Fruit fly (Drosophila melanogaster) whole organism, pupa: ENCODE data around the gene fw.
A peak's percentile ranks its signal among the peaks of the same experiment; 100 is the strongest.

Experiments used
- CG10348 ChIP-seq: fragments of 200-800 bp; sonication (Bioruptor generic); IDR thresholded peaks from 2 replicates; pipeline ENCODE4 v1.3.6; 2022; ENCODE audit warnings: missing biosample characterization, missing genetic modification characterization
- CG12605 ChIP-seq: fragments of 200-800 bp; sonication (Bioruptor generic); IDR thresholded peaks from 2 replicates; pipeline ENCODE4 v1.3.6; 2022; ENCODE audit warnings: missing biosample characterization, missing genetic modification characterization
- CG13204 ChIP-seq: fragments of 200-800 bp; sonication (Bioruptor generic); optimal IDR thresholded peaks from 2 replicates; lab custom pipeline; 2018; ENCODE audit warnings: missing biosample characterization, mild to moderate bottlenecking, missing genetic modification characterization, moderate library complexity
- CG14655 ChIP-seq: fragments of 200-800 bp; sonication (Bioruptor generic); optimal IDR thresholded peaks from 3 replicates; lab custom pipeline; 2017; ENCODE audit warnings: mild to moderate bottlenecking, missing biosample characterization, missing genetic modification reagents, missing genetic modification characterization
- CG15710 ChIP-seq: fragments of 200-800 bp; sonication (Bioruptor generic); optimal IDR thresholded peaks from 2 replicates; lab custom pipeline; 2018; ENCODE audit warnings: missing biosample characterization, mild to moderate bottlenecking, missing genetic modification characterization, moderate library complexity
- CG17806 ChIP-seq: fragments of 200-800 bp; sonication (Bioruptor generic); optimal IDR thresholded peaks from 2 replicates; lab custom pipeline; 2018; ENCODE audit warnings: missing biosample characterization, mild to moderate bottlenecking, missing genetic modification characterization, moderate library complexity
- CG32121 ChIP-seq: fragments of 200-800 bp; sonication (Bioruptor generic); IDR thresholded peaks from 2 replicates; pipeline ENCODE4 v1.3.6; 2022; ENCODE audit warnings: missing biosample characterization, missing genetic modification characterization
- CG34367 ChIP-seq: fragments of 200-800 bp; sonication (Bioruptor generic); optimal IDR thresholded peaks from 2 replicates; lab custom pipeline; 2018; ENCODE audit warnings: missing biosample characterization, mild to moderate bottlenecking, missing genetic modification characterization
- CG4496 ChIP-seq: fragments of 200-800 bp; sonication (Bioruptor generic); IDR thresholded peaks from 3 replicates; pipeline ENCODE4 v1.3.6; 2022; ENCODE audit warnings: missing biosample characterization, missing genetic modification characterization
- CG8159 ChIP-seq: fragments of 200-800 bp; sonication (Bioruptor generic); optimal IDR thresholded peaks from 3 replicates; lab custom pipeline; 2018; ENCODE audit warnings: missing biosample characterization, mild to moderate bottlenecking, missing genetic modification characterization, moderate library complexity
- CG8301 ChIP-seq: fragments of 200-800 bp; sonication (Bioruptor generic); optimal IDR thresholded peaks from 2 replicates; lab custom pipeline; 2018; ENCODE audit warnings: missing biosample characterization, mild to moderate bottlenecking, missing genetic modification characterization
- CG9948 ChIP-seq: fragments of 200-800 bp; sonication (Bioruptor generic); optimal IDR thresholded peaks from 2 replicates; lab custom pipeline; 2018; ENCODE audit warnings: missing biosample characterization, mild to moderate bottlenecking, missing genetic modification characterization, moderate library complexity
- D1 ChIP-seq: fragments of 200-800 bp; sonication (Bioruptor generic); optimal IDR thresholded peaks from 2 replicates; lab custom pipeline; 2018; ENCODE audit warnings: missing biosample characterization, mild to moderate bottlenecking, missing genetic modification characterization, moderate library complexity
- EcR ChIP-seq: fragments of 200-800 bp; sonication (Bioruptor generic); optimal IDR thresholded peaks from 3 replicates; lab custom pipeline; 2019; ENCODE audit warnings: missing biosample characterization, missing genetic modification characterization, mild to moderate bottlenecking, moderate library complexity, missing genetic modification reagents
- Ets98B ChIP-seq: fragments of 200-800 bp; sonication (Bioruptor generic); IDR thresholded peaks from 2 replicates; pipeline ENCODE4 v1.3.6; 2022; ENCODE audit warnings: missing biosample characterization, missing genetic modification characterization
- Pif1A ChIP-seq: fragments of 200-800 bp; sonication (Bioruptor generic); optimal IDR thresholded peaks from 3 replicates; lab custom pipeline; 2016; ENCODE audit warnings: missing biosample characterization, missing genetic modification characterization
- Pif1B ChIP-seq: fragments of 200-800 bp; sonication (Bioruptor generic); optimal IDR thresholded peaks from 3 replicates; lab custom pipeline; 2016; ENCODE audit warnings: missing biosample characterization, missing genetic modification characterization
- Snoo ChIP-seq: fragments of 200-800 bp; sonication (Bioruptor generic); optimal IDR thresholded peaks from 3 replicates; lab custom pipeline; 2017; ENCODE audit warnings: missing biosample characterization, mild to moderate bottlenecking, missing genetic modification characterization, inconsistent platforms
- fd96Ca ChIP-seq: fragments of 200-800 bp; sonication (Bioruptor generic); IDR thresholded peaks from 3 replicates; pipeline ENCODE4 v1.3.6; 2022; ENCODE audit warnings: missing biosample characterization, missing genetic modification characterization
- gl ChIP-seq: fragments of 200-800 bp; sonication (Bioruptor generic); optimal IDR thresholded peaks from 2 replicates; lab custom pipeline; 2018; ENCODE audit warnings: missing biosample characterization, mild to moderate bottlenecking, missing genetic modification characterization
- rn ChIP-seq: fragments of 200-800 bp; sonication (Bioruptor generic); IDR thresholded peaks from 2 replicates; pipeline ENCODE4 v1.3.6; 2022; ENCODE audit warnings: missing biosample characterization, missing genetic modification characterization

Gene fw

DNA sequence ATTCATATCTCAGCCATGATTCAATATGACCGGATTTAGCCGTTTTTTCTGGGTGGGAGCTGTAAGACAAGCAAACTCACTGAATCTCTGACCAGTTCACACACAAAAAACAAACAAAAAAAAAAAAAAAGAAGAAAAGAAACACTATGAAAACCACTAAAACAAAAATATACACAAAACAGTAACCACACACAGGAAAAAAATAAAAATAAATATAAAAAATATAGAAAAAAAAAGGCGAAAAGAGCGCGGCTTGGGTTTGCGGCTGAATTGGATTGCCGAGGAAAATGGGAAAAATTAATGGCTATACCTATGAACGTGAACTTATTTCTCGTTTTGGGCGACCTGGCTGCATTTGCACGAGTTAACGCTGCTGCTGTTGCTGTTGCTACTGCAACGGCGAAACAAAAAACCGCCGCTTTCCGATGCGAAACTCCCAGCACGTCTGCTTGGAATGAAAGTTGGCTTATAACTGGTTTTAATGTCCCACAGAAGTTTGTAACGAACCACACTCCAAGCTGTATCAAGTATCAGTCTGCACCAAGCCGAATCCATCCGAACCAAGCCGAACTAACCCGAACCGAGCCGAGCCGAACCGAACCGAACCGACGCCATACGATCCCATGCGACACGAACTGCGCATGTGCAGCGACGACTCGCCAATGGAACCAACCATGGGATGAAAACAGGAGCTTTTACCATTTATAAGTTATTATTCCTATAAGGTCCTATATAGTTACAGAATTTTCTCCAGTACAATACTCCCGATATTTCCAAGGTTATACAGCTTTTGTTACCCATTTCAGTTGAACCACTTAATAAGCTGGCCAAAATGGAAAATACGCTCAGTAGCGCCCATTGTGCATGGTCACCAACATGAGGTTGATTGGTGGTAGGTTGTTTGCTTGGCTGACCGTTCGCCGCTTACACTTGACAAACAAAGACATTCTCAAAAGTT lies at the start of gene fw:
fw (minus strand) TSS at position 478 of the 958 bp plus-strand sequence.
- TF ChIP-seq D1 (tag; lab: Kevin White, UChicago): no peak
- TF ChIP-seq CG12605 (GFP tag; lab: Robert Waterston, UW): peak; percentile 70
- peak; percentile 64 for TF ChIP-seq CG15710
- peak; percentile 65 for TF ChIP-seq CG34367
- TF ChIP-seq Pif1B (GFP tag; lab: Kevin White, UChicago): peak; percentile 66
- peak; percentile 89 for TF ChIP-seq fd96Ca (GFP tag; lab: Robert Waterston, UW)
- peak; percentile 81 for TF ChIP-seq Ets98B
- TF ChIP-seq CG17806 (tag; lab: Kevin White, UChicago): peak; percentile 68
- TF ChIP-seq rn (GFP tag; lab: Robert Waterston, UW): peak; percentile 61
- no peak for TF ChIP-seq Snoo
- TF ChIP-seq CG8301 (tag; lab: Kevin White, UChicago): peak; percentile 82
- TF ChIP-seq CG14655 (GFP tag; lab: Kevin White, UChicago): no peak
- TF ChIP-seq gl: peak; percentile 34
- TF ChIP-seq Pif1A (GFP tag; lab: Kevin White, UChicago): peak; percentile 88
- peak; percentile 55 for TF ChIP-seq CG9948 (tag; lab: Kevin White, UChicago)
- peak; percentile 39 for TF ChIP-seq EcR (GFP tag; lab: Kevin White, UChicago)
- TF ChIP-seq CG13204 (GFP tag; lab: Kevin White, UChicago): no peak
- peak; percentile 90 for TF ChIP-seq CG4496
- TF ChIP-seq CG32121 (GFP tag; lab: Robert Waterston, UW): peak; percentile 80

DNA sequence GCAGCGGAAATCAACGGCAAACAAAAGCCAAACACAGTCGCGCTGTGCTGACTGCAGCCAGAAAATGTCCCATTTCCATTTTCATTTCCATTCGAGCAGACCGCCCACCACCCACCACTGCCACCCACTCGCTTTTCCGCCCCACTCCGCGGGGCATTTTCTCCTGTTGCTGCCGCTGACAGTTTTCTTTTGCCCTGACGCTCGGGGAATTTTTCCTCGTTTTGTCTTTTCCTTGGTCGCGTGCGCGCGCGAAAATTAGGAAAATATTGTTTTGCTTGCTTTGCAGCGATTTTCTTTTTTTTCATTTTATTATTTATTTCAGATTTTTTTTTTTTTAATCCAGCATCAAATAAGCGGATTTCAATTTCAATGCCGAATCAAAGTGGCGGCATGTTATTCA lies 46.6 kb upstream of the fw start:
- TF ChIP-seq CG8301 (tag; lab: Kevin White, UChicago) (no peak), CG8159 (tag; lab: Kevin White, UChicago) (no peak), EcR (GFP tag; lab: Kevin White, UChicago) (no peak), CG17806 (tag; lab: Kevin White, UChicago) (no peak), CG14655 (GFP tag; lab: Kevin White, UChicago) (no peak), CG32121 (GFP tag; lab: Robert Waterston, UW) (no peak), Pif1B (GFP tag; lab: Kevin White, UChicago) (no peak), gl (no peak)

DNA sequence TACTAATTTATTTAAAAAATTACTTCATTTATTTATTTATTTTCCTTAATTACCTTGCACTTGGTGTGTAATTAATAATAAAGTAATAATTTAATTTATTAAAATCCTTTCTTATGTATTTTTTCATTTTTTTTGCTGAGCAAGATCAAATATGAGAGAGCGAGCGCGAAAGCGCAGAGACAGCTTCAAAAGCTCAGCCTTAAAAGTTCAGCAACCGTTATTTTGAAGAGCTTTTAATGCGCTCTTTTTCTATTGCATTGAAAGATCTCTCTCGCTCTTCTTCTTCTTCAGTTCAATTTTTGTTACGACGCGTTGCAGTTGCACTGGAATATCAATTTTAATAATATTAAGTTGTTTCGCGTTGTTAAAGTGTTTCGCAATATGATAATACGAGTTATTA lies 39.7 kb upstream of the fw start, which contains the start of gene Ten-a:
Ten-a (plus strand) TSS at position 301 of the 400 bp plus-strand sequence.
- TF ChIP-seq Ets98B (no peak), Pif1B (GFP tag; lab: Kevin White, UChicago) (no peak), EcR (GFP tag; lab: Kevin White, UChicago) (no peak), CG12605 (GFP tag; lab: Robert Waterston, UW) (no peak), CG4496 (no peak), Pif1A (GFP tag; lab: Kevin White, UChicago) (no peak), CG8159 (tag; lab: Kevin White, UChicago) (no peak), CG8301 (tag; lab: Kevin White, UChicago) (no peak), CG15710 (no peak), CG13204 (GFP tag; lab: Kevin White, UChicago) (no peak), CG14655 (GFP tag; lab: Kevin White, UChicago) (no peak), CG32121 (GFP tag; lab: Robert Waterston, UW) (no peak)

DNA sequence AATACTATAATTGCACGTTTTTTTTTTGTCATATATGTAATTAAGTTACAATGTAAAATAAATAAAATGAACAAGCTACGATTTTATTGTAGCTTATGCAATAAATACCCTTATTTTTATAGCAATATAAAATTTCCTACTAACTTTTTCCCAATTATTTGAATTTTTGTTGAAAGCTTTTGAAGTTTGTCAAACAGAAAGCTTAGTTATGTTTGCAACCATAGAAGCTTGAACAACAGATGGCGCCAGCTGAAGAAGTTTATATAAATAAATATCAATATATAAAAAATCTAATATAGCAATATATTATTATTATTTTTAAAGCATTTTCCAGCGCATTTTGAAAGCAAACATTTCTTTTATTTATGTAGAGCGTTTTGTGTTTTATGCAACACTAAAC lies 31.5 kb upstream of the fw start:
- no peak for TF ChIP-seq CG15710
- TF ChIP-seq D1 (tag; lab: Kevin White, UChicago): no peak
- TF ChIP-seq CG12605 (GFP tag; lab: Robert Waterston, UW): no peak
- no peak for TF ChIP-seq rn (GFP tag; lab: Robert Waterston, UW)
- no peak for TF ChIP-seq gl
- TF ChIP-seq CG4496: no peak
- no peak for TF ChIP-seq CG10348 (GFP tag; lab: Robert Waterston, UW)
- no peak for TF ChIP-seq Snoo
- TF ChIP-seq CG17806 (tag; lab: Kevin White, UChicago): no peak
- TF ChIP-seq, all 21 proteins: peak for 0

DNA sequence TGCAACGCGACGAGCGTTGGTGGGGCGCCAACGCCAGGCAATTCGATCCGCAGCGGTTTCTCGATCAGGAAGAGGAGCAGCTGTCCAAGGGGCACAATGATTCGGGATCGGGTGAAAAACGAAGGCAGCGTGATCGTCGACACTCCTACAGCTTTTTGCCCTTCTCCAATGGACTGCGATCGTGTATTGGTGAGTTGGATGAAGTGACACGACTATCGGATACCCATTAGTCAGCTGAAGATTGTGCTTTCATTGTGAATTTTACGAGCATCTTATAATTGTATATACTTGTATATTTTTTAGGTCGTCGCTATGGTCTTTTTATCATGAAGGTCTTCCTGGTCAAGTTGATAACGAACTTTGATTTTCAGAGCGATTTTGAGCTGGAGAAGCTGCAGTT lies 31.0 kb upstream of the fw start:
- no peak for TF ChIP-seq CG34367
- TF ChIP-seq CG14655 (GFP tag; lab: Kevin White, UChicago): no peak
- no peak for TF ChIP-seq gl
- no peak for TF ChIP-seq fd96Ca (GFP tag; lab: Robert Waterston, UW)
- TF ChIP-seq CG32121 (GFP tag; lab: Robert Waterston, UW): no peak
- TF ChIP-seq Pif1B (GFP tag; lab: Kevin White, UChicago): no peak
- no peak for TF ChIP-seq CG8159 (tag; lab: Kevin White, UChicago)
- TF ChIP-seq Snoo: no peak
- no peak for TF ChIP-seq CG8301 (tag; lab: Kevin White, UChicago)
- TF ChIP-seq CG9948 (tag; lab: Kevin White, UChicago): no peak
- TF ChIP-seq CG12605 (GFP tag; lab: Robert Waterston, UW): no peak
- TF ChIP-seq EcR (GFP tag; lab: Kevin White, UChicago): no peak
- no peak for TF ChIP-seq CG10348 (GFP tag; lab: Robert Waterston, UW)
- no peak for TF ChIP-seq rn (GFP tag; lab: Robert Waterston, UW)
- TF ChIP-seq CG17806 (tag; lab: Kevin White, UChicago): no peak
